Worm (Caenorhabditis elegans): Measurements from ENCODE around the gene Y67H2A.2.

The Y67H2A.2 gene

ce11 chrIV:13290239-13290638 lies 7.4 kb downstream of the Y67H2A.2 start:
- TF ChIP-seq B0310.2 (tag; optimal IDR thresholded peaks at IDR 0.05) (no peak), hnd-1 (tag; optimal IDR thresholded peaks at IDR 0.05) (no peak), F13C5.2 (tag; optimal IDR thresholded peaks at IDR 0.05) (no peak), hmbx-1 (tag; optimal IDR thresholded peaks at IDR 0.05) (no peak), scrt-1 (GFP tag; IDR thresholded peaks at IDR 0.05) (no peak), sea-1 (GFP tag; conservative IDR thresholded peaks at IDR 0.05) (no peak), ceh-36 (tag; optimal IDR thresholded peaks at IDR 0.05) (no peak), tra-4 (tag; optimal IDR thresholded peaks at IDR 0.05) (no peak), pes-1 (GFP tag; IDR thresholded peaks at IDR 0.05) (no peak), ama-1 (optimal IDR thresholded peaks at IDR 0.05) (no peak), ets-7 (tag; optimal IDR thresholded peaks at IDR 0.05) (no peak), ceh-13 (GFP tag; optimal IDR thresholded peaks at IDR 0.05) (no peak), aly-1 (tag; optimal IDR thresholded peaks at IDR 0.05) (no peak), tbx-11 (GFP tag; IDR thresholded peaks at IDR 0.05) (no peak), flt-1 (GFP tag; IDR thresholded peaks at IDR 0.05) (no peak), hmg-4 (GFP tag; optimal IDR thresholded peaks at IDR 0.05) (no peak)

ce11 chrIV:13289321-13289720 lies 8.3 kb downstream of the Y67H2A.2 start, which contains the start of gene Y67H2A.10:
TSS of gene Y67H2A.10 (minus strand) at chrIV:13289504.
- TF ChIP-seq tbx-37 (GFP tag; conservative IDR thresholded peaks at IDR 0.05): 0 out of 2 replicates have a peak, but pooled peaks have one; percentile 27
- TF ChIP-seq tra-4 (tag; optimal IDR thresholded peaks at IDR 0.05): no peak
- peak; percentile 42 for TF ChIP-seq F13C5.2 (tag; optimal IDR thresholded peaks at IDR 0.05)
- TF ChIP-seq pes-1 (GFP tag; IDR thresholded peaks at IDR 0.05): 0 out of 2 replicates have a peak, but pooled peaks have one; percentile 9

- TF ChIP-seq hnd-1 (tag; optimal IDR thresholded peaks at IDR 0.05): no peak
- TF ChIP-seq F13C5.2 (tag; optimal IDR thresholded peaks at IDR 0.05): no peak
- no peak for TF ChIP-seq ceh-13 (GFP tag; optimal IDR thresholded peaks at IDR 0.05)
- TF ChIP-seq ets-7 (tag; optimal IDR thresholded peaks at IDR 0.05): no peak
- TF ChIP-seq ama-1 (optimal IDR thresholded peaks at IDR 0.05): no peak
Observed at ce11 chrIV:13282778-13283177, 14.8 kb downstream of the Y67H2A.2 start, which contains the start of gene cpsf-3. TSS of gene cpsf-3 (minus strand) at chrIV:13282878.

- no peak for TF ChIP-seq hmg-4 (GFP tag; optimal IDR thresholded peaks at IDR 0.05)
- TF ChIP-seq sea-1 (GFP tag; conservative IDR thresholded peaks at IDR 0.05): no peak
- no peak for TF ChIP-seq B0310.2 (tag; optimal IDR thresholded peaks at IDR 0.05)
- TF ChIP-seq tbx-11 (GFP tag; IDR thresholded peaks at IDR 0.05): no peak
- no peak for TF ChIP-seq pes-1 (GFP tag; IDR thresholded peaks at IDR 0.05)
- no peak for TF ChIP-seq ama-1 (optimal IDR thresholded peaks at IDR 0.05)
- TF ChIP-seq F13C5.2 (tag; optimal IDR thresholded peaks at IDR 0.05): no peak
- no peak for TF ChIP-seq hnd-1 (tag; optimal IDR thresholded peaks at IDR 0.05)
- no peak for TF ChIP-seq ets-7 (tag; optimal IDR thresholded peaks at IDR 0.05)
- TF ChIP-seq tra-4 (tag; optimal IDR thresholded peaks at IDR 0.05): no peak
- TF ChIP-seq flt-1 (GFP tag; IDR thresholded peaks at IDR 0.05): no peak
- TF ChIP-seq ceh-36 (tag; optimal IDR thresholded peaks at IDR 0.05): no peak
- TF ChIP-seq aly-1 (tag; optimal IDR thresholded peaks at IDR 0.05): no peak
- no peak for TF ChIP-seq scrt-1 (GFP tag; IDR thresholded peaks at IDR 0.05)
Observed at ce11 chrIV:13272494-13272893, 25.1 kb downstream of the Y67H2A.2 start, which contains the start of gene unc-26. TSS of gene unc-26 (minus strand) at chrIV:13272516.

- TF ChIP-seq pes-1 (GFP tag; IDR thresholded peaks at IDR 0.05) (no peak), ceh-13 (GFP tag; optimal IDR thresholded peaks at IDR 0.05) (no peak), ets-7 (tag; optimal IDR thresholded peaks at IDR 0.05) (no peak), tbx-11 (GFP tag; IDR thresholded peaks at IDR 0.05) (no peak), aly-1 (tag; optimal IDR thresholded peaks at IDR 0.05) (no peak), hmbx-1 (tag; optimal IDR thresholded peaks at IDR 0.05) (no peak), ama-1 (optimal IDR thresholded peaks at IDR 0.05) (no peak), B0310.2 (tag; optimal IDR thresholded peaks at IDR 0.05) (no peak), hmg-4 (GFP tag; optimal IDR thresholded peaks at IDR 0.05) (no peak)
Observed at ce11 chrIV:13268385-13268784, 29.2 kb downstream of the Y67H2A.2 start.

ce11 chrIV:13262849-13263248 lies 34.8 kb downstream of the Y67H2A.2 start:
- peak; percentile 40; the same call in 1 of the 2 replicates for TF ChIP-seq tbx-37 (GFP tag; conservative IDR thresholded peaks at IDR 0.05)

ce11 chrIV:13261778-13262177 lies 35.8 kb downstream of the Y67H2A.2 start:
- TF ChIP-seq pes-1 (GFP tag; IDR thresholded peaks at IDR 0.05): no peak
- TF ChIP-seq hnd-1 (tag; optimal IDR thresholded peaks at IDR 0.05): no peak
- no peak for TF ChIP-seq ets-7 (tag; optimal IDR thresholded peaks at IDR 0.05)
- TF ChIP-seq flt-1 (GFP tag; IDR thresholded peaks at IDR 0.05): no peak
- no peak for TF ChIP-seq tra-4 (tag; optimal IDR thresholded peaks at IDR 0.05)
- TF ChIP-seq B0310.2 (tag; optimal IDR thresholded peaks at IDR 0.05): no peak
- no peak for TF ChIP-seq hmg-4 (GFP tag; optimal IDR thresholded peaks at IDR 0.05)
- TF ChIP-seq tbx-11 (GFP tag; IDR thresholded peaks at IDR 0.05): no peak
- no peak for TF ChIP-seq tbx-37 (GFP tag; conservative IDR thresholded peaks at IDR 0.05)
- no peak for TF ChIP-seq ama-1 (optimal IDR thresholded peaks at IDR 0.05)
- no peak for TF ChIP-seq aly-1 (tag; optimal IDR thresholded peaks at IDR 0.05)

- TF ChIP-seq ceh-13 (GFP tag; optimal IDR thresholded peaks at IDR 0.05): no peak
Observed at ce11 chrIV:13258872-13259271, 38.7 kb downstream of the Y67H2A.2 start, which contains the start of gene JC8.16. TSS of gene JC8.16 (plus strand) at chrIV:13259172.

ce11 chrIV:13255886-13256285 lies 41.7 kb downstream of the Y67H2A.2 start, which contains the start of gene bus-12:
TSS of gene bus-12 (plus strand) at chrIV:13256186.
- TF ChIP-seq F13C5.2 (tag; optimal IDR thresholded peaks at IDR 0.05) (no peak), ama-1 (optimal IDR thresholded peaks at IDR 0.05) (no peak), tbx-37 (GFP tag; conservative IDR thresholded peaks at IDR 0.05) (no peak), ceh-13 (GFP tag; optimal IDR thresholded peaks at IDR 0.05) (no peak), hmbx-1 (tag; optimal IDR thresholded peaks at IDR 0.05) (no peak), ceh-36 (tag; optimal IDR thresholded peaks at IDR 0.05) (no peak), pes-1 (GFP tag; IDR thresholded peaks at IDR 0.05) (no peak), tbx-11 (GFP tag; IDR thresholded peaks at IDR 0.05) (no peak)
